Worm (Caenorhabditis elegans) whole organism, mixed stage, embryonic: Measurements from ENCODE around the gene let-4.

ENCODE experiments used
- blmp-1 ChIP-seq: fragments of 150-350 bp; optimal IDR thresholded peaks from 2 replicates; lab custom pipeline; 2014; ENCODE audit warnings: missing biosample characterization, missing genetic modification characterization
- ceh-39 ChIP-seq: fragments of 150-350 bp; optimal IDR thresholded peaks from 2 replicates; lab custom pipeline; 2014; ENCODE audit warnings: missing biosample characterization, missing genetic modification characterization
- ceh-83 ChIP-seq: fragments of 200-800 bp; sonication (Bioruptor generic); optimal IDR thresholded peaks from 2 replicates; lab custom pipeline; 2018; ENCODE audit warnings: mild to moderate bottlenecking, missing genetic modification characterization, missing compliant biosample characterization
- ces-1 ChIP-seq: fragments of 150-350 bp; optimal IDR thresholded peaks from 2 replicates; lab custom pipeline; 2014; ENCODE audit warnings: missing biosample characterization, missing genetic modification reagents, missing genetic modification characterization
- cnd-1 ChIP-seq: fragments of 200-800 bp; sonication (Bioruptor generic); optimal IDR thresholded peaks from 2 replicates; lab custom pipeline; 2018; ENCODE audit warnings: mild to moderate bottlenecking, missing genetic modification characterization, missing compliant biosample characterization
- drap-1 ChIP-seq: fragments of 200-800 bp; sonication (Bioruptor generic); optimal IDR thresholded peaks from 3 replicates; lab custom pipeline; 2018; ENCODE audit warnings: mild to moderate bottlenecking, missing genetic modification characterization, missing compliant biosample characterization
- elt-1 ChIP-seq: sonication (generic microtip); optimal IDR thresholded peaks from 2 replicates; lab custom pipeline; 2017; ENCODE audit warnings: missing genetic modification characterization, mild to moderate bottlenecking, missing compliant biosample characterization, antibody characterized with exemption, moderate library complexity, borderline replicate concordance; ENCODE audit not compliant: insufficient read depth
- elt-3 ChIP-seq: fragments of 150-350 bp; optimal IDR thresholded peaks from 2 replicates; lab custom pipeline; 2014; ENCODE audit warnings: missing biosample characterization, missing genetic modification characterization
- flh-1 ChIP-seq: fragments of 200-800 bp; sonication (Bioruptor generic); optimal IDR thresholded peaks from 2 replicates; lab custom pipeline; 2018; ENCODE audit warnings: mild to moderate bottlenecking, missing genetic modification characterization, moderate library complexity, missing compliant biosample characterization
- ham-2 ChIP-seq: fragments of 200-800 bp; sonication (Bioruptor generic); optimal IDR thresholded peaks from 2 replicates; lab custom pipeline; 2018; ENCODE audit warnings: mild to moderate bottlenecking, missing genetic modification characterization, missing compliant biosample characterization
- lin-32 ChIP-seq: fragments of 200-800 bp; sonication (Bioruptor generic); optimal IDR thresholded peaks from 2 replicates; lab custom pipeline; 2018; ENCODE audit warnings: mild to moderate bottlenecking, missing genetic modification characterization, missing compliant biosample characterization
- lsy-2 ChIP-seq: fragments of 150-350 bp; optimal IDR thresholded peaks from 2 replicates; lab custom pipeline; 2014; ENCODE audit warnings: missing biosample characterization, missing genetic modification characterization
- mab-5 ChIP-seq: fragments of 150-350 bp; optimal IDR thresholded peaks from 2 replicates; lab custom pipeline; 2014; ENCODE audit warnings: missing biosample characterization, missing genetic modification characterization
- mep-1 ChIP-seq: fragments of 150-350 bp; optimal IDR thresholded peaks from 2 replicates; lab custom pipeline; 2017; ENCODE audit warnings: missing biosample characterization, missing genetic modification reagents, missing genetic modification characterization, inconsistent platforms
- mls-2 ChIP-seq: sonication (generic microtip); optimal IDR thresholded peaks from 2 replicates; lab custom pipeline; 2016; ENCODE audit warnings: mild to moderate bottlenecking, missing genetic modification characterization, moderate library complexity, missing compliant biosample characterization
- nhr-12 ChIP-seq: fragments of 150-350 bp; optimal IDR thresholded peaks from 2 replicates; lab custom pipeline; 2014; ENCODE audit warnings: missing biosample characterization, missing genetic modification characterization
- nhr-2 ChIP-seq: fragments of 150-350 bp; optimal IDR thresholded peaks from 2 replicates; lab custom pipeline; 2014; ENCODE audit warnings: missing biosample characterization, missing genetic modification characterization
- nhr-237 ChIP-seq: fragments of 150-350 bp; optimal IDR thresholded peaks from 2 replicates; lab custom pipeline; 2014; ENCODE audit warnings: missing biosample characterization, missing genetic modification characterization
- nhr-28 ChIP-seq: fragments of 150-350 bp; optimal IDR thresholded peaks from 2 replicates; lab custom pipeline; 2014; ENCODE audit warnings: missing biosample characterization, missing genetic modification characterization
- nhr-76 ChIP-seq: sonication (generic microtip); optimal IDR thresholded peaks from 2 replicates; lab custom pipeline; 2017; ENCODE audit warnings: missing biosample characterization, missing genetic modification characterization
- sem-2 ChIP-seq: fragments of 200-800 bp; sonication (Bioruptor generic); optimal IDR thresholded peaks from 2 replicates; lab custom pipeline; 2018; ENCODE audit warnings: mild to moderate bottlenecking, missing genetic modification characterization, missing compliant biosample characterization
- sptf-1 ChIP-seq: sonication (generic microtip); optimal IDR thresholded peaks from 2 replicates; lab custom pipeline; 2017; ENCODE audit warnings: mild to moderate bottlenecking, missing genetic modification characterization, moderate library complexity, missing compliant biosample characterization
- tbx-8 ChIP-seq: fragments of 200-800 bp; sonication (Bioruptor generic); optimal IDR thresholded peaks from 2 replicates; lab custom pipeline; 2018; ENCODE audit warnings: mild to moderate bottlenecking, missing genetic modification characterization, moderate library complexity, missing compliant biosample characterization
- unc-120 ChIP-seq: sonication (generic microtip); optimal IDR thresholded peaks from 2 replicates; lab custom pipeline; 2017; ENCODE audit warnings: missing genetic modification characterization, missing compliant biosample characterization; ENCODE audit not compliant: poor library complexity, severe bottlenecking
- unc-62 ChIP-seq: fragments of 150-350 bp; optimal IDR thresholded peaks from 2 replicates; lab custom pipeline; 2014; ENCODE audit warnings: missing biosample characterization, missing genetic modification reagents, missing genetic modification characterization
- ztf-11 ChIP-seq: fragments of 150-350 bp; optimal IDR thresholded peaks from 2 replicates; lab custom pipeline; 2014; ENCODE audit warnings: missing biosample characterization, missing genetic modification characterization

The let-4 gene

DNA sequence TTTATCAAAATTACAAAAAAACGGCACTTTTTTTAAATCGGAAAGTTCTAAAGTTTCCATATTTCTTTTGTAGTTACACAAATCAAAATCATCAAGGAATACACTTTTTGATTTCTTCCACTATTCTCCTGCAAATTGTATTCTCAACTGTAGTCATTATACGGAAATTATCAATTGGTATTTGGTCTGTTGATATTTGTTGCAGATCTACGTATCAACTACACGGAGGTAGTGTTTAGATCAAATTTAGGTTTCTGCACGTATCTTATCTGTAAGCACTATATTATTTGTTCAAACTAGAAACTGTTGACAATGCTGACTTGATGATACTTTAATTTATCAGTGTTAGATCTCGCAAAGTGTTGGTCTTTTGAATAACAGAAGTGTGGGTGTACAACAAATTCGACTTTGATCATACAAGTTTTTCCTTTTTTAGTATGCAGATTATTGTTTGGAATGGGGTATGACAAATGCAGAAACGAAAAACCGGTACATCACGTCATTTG is 9.4 kb upstream of the let-4 start:
- TF ChIP-seq ham-2 (GFP tag; lab: Kevin White, UChicago) (no peak), lsy-2 (tag; lab: Kevin White, UChicago) (no peak), nhr-28 (no peak), unc-62 (GFP tag; lab: Kevin White, UChicago) (no peak), tbx-8 (GFP tag; lab: Kevin White, UChicago) (no peak), flh-1 (no peak)

DNA sequence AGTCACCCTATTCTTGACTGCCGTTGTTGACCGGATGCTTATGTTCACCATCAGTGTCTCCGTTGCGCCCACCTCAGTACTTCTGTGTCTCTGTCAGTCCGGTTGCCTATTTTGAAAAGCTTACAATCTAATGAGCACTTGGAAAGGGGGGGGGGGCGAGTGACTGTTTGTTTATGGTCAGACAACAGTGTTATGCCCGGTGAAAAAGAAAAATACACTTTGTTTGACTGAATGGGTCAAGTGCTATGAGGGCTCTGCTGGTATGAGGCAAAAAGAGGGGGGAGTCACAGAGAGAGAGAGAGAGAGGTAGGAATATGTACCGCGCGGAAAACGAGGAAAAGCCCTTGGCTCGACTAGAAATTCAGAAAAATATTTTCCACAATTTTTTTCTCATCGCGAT is 6.5 kb upstream of the let-4 start:
- TF ChIP-seq cnd-1 (tag; lab: Kevin White, UChicago) (peak; percentile 13), unc-62 (GFP tag; lab: Kevin White, UChicago) (no peak), ceh-39 (tag; lab: Kevin White, UChicago) (no peak), sptf-1 (tag; lab: Kevin White, UChicago) (peak; percentile 56), nhr-237 (tag; lab: Kevin White, UChicago) (peak; percentile 13)

DNA sequence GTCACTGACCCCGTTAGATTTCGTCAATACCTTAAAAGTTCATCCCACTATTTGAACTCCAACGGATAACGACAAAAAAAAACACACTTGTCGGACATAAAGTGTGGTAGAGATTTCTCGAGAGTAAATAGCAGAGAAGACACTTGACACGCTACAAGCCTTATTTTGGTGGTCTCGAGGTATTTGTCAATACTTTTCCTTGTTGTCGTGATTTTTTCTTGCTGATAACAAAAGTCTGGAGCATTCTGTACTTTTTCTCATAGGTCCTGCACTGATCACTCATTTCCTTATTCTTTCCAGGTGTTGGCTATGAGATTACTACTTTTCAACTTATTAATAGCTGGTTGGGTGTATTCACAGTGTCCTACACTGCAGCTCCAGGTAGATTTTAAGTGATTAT is 5.3 kb upstream of the let-4 start, which contains the start of gene lron-1:
lron-1 (plus strand) TSS at position 301 of the 400 bp plus-strand sequence.
- TF ChIP-seq ceh-83 (GFP tag; lab: Kevin White, UChicago), result no peak
- TF ChIP-seq sem-2, result no peak
- no peak for TF ChIP-seq nhr-28
- no peak for TF ChIP-seq nhr-12 (tag; lab: Kevin White, UChicago)
- no peak for TF ChIP-seq ceh-39 (tag; lab: Kevin White, UChicago)
- TF ChIP-seq nhr-237 (tag; lab: Kevin White, UChicago), result no peak
- no peak for TF ChIP-seq mls-2
- no peak for TF ChIP-seq lsy-2 (tag; lab: Kevin White, UChicago)
- TF ChIP-seq lin-32 (GFP tag; lab: Kevin White, UChicago), result no peak
- TF ChIP-seq unc-120, result no peak
- TF ChIP-seq elt-3 (tag; lab: Kevin White, UChicago), result no peak
- no peak for TF ChIP-seq blmp-1 (tag; lab: Kevin White, UChicago)
- TF ChIP-seq ztf-11 (tag; lab: Kevin White, UChicago), result no peak
- no peak for TF ChIP-seq mab-5 (tag; lab: Kevin White, UChicago)
- no peak for TF ChIP-seq flh-1
- no peak for TF ChIP-seq cnd-1 (tag; lab: Kevin White, UChicago)
- no peak for TF ChIP-seq drap-1
- no peak for TF ChIP-seq tbx-8 (GFP tag; lab: Kevin White, UChicago)
- no peak for TF ChIP-seq sptf-1 (tag; lab: Kevin White, UChicago)
- TF ChIP-seq, all 35 proteins: peak for 0

DNA sequence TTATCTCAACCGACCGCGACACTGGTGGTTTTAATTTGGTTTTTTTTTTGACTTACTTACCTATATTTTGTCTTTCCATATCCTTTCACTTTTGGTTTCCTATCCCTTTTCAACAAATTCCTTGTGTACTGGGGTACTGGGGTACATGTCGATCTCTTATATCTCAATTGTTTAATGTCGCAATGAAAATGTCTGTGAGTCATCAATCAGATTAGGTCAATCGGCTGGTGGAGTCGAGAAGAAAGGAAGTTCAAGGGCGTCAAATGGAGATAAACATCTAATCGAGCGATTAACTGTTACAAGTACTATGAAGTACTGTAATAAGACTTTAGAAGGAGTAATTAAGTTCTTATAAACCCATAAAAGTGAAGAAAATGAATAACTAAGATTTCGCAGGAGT is 1.8 kb upstream of the let-4 start:
- TF ChIP-seq lin-32 (GFP tag; lab: Kevin White, UChicago) (no peak), elt-1 (peak; percentile 82), nhr-28 (no peak), nhr-2 (tag; lab: Kevin White, UChicago) (peak; percentile 78), sptf-1 (tag; lab: Kevin White, UChicago) (no peak), unc-62 (GFP tag; lab: Kevin White, UChicago) (peak; percentile 86)

DNA sequence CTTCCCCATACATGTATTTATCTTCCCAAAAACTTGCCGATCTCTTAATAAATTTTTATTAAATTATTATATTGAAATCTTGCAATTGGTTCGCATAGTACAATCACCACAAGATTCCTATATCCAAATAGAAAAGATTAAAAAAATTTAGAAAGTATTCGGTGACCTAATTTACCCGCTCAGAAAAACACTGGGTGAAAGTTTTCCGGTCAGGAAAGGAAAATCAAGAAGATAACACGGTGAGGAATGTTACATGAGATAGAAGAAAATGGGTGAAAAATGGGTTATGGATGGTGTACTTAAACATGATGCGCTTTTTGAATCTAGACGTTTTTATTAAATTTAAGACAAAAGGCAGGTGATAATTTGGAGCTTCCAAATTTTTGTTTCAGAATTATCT is 3.1 kb downstream of the let-4 start:
- TF ChIP-seq ceh-39 (tag; lab: Kevin White, UChicago) (no peak), elt-1 (no peak), blmp-1 (tag; lab: Kevin White, UChicago) (peak; percentile 64)

DNA sequence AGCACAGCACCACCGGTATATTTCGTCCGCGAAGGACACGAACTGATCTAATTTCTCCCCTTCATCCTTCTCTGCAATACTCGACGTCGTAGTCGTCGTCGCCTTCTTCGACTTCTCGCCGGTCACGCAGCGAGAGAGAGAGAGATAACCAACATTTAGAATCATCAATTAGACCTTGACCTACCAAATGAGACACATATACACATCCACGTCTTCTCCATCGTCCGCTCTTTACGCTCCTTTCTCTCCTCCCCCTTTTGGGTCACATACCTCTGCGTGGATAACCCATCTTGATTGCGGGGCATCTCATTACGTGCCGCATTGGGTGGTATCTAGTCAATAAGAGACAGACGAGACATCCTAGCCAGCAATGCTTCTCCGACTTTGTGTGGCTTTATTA is 3.7 kb downstream of the let-4 start, which contains the start of gene sym-1:
sym-1 (plus strand) TSS at position 194 of the 400 bp plus-strand sequence.
- TF ChIP-seq sptf-1 (tag; lab: Kevin White, UChicago), result no peak
- no peak for TF ChIP-seq elt-3 (tag; lab: Kevin White, UChicago)
- TF ChIP-seq ceh-83 (GFP tag; lab: Kevin White, UChicago), result peak; percentile 27
- no peak for TF ChIP-seq ces-1 (GFP tag; lab: Kevin White, UChicago)
- TF ChIP-seq nhr-2 (tag; lab: Kevin White, UChicago), result peak; percentile 27
- no peak for TF ChIP-seq nhr-76 (tag; lab: Kevin White, UChicago)
- TF ChIP-seq mep-1 (tag; lab: Kevin White, UChicago), result no peak
- no peak for TF ChIP-seq unc-62 (GFP tag; lab: Kevin White, UChicago)
- TF ChIP-seq mls-2, result no peak
- TF ChIP-seq cnd-1 (tag; lab: Kevin White, UChicago), result peak; percentile 2
- peak; percentile 89 for TF ChIP-seq ham-2 (GFP tag; lab: Kevin White, UChicago)
- TF ChIP-seq nhr-12 (tag; lab: Kevin White, UChicago), result no peak
- peak; percentile 84 for TF ChIP-seq elt-1
